Fruit fly (Drosophila melanogaster) whole organism, embryonic: ENCODE measurements around the gene CG5535.

Source experiments
- CG10366 ChIP-seq: fragments of 200-800 bp; sonication (Bioruptor generic); IDR thresholded peaks from 2 replicates; pipeline ENCODE4 v1.3.6; 2022; ENCODE audit warnings: missing biosample characterization, missing genetic modification characterization
- CG10543 ChIP-seq: fragments of 200-800 bp; sonication (Bioruptor generic); optimal IDR thresholded peaks from 3 replicates; lab custom pipeline; 2017; ENCODE audit warnings: missing biosample characterization, mild to moderate bottlenecking, missing genetic modification characterization, moderate library complexity
- CG11723 ChIP-seq: fragments of 200-800 bp; sonication (Bioruptor generic); optimal IDR thresholded peaks from 2 replicates; lab custom pipeline; 2017; ENCODE audit warnings: missing biosample characterization, mild to moderate bottlenecking, missing genetic modification characterization
- CG12236 ChIP-seq: fragments of 200-800 bp; sonication (Bioruptor generic); optimal IDR thresholded peaks from 2 replicates; lab custom pipeline; 2016; ENCODE audit warnings: missing biosample characterization, missing genetic modification characterization
- CG13287 ChIP-seq: fragments of 200-800 bp; sonication (Bioruptor generic); IDR thresholded peaks from 2 replicates; pipeline ENCODE4 v1.3.6; 2022; ENCODE audit warnings: missing biosample characterization, missing genetic modification characterization; ENCODE audit not compliant: partially characterized antibody
- CG13775 ChIP-seq: fragments of 200-800 bp; sonication (Bioruptor generic); optimal IDR thresholded peaks from 3 replicates; lab custom pipeline; 2017; ENCODE audit warnings: missing biosample characterization, mild to moderate bottlenecking, missing genetic modification characterization
- CG14014 ChIP-seq: fragments of 200-800 bp; sonication (Bioruptor generic); IDR thresholded peaks from 2 replicates; pipeline ENCODE4 v1.3.6; 2022; ENCODE audit warnings: missing biosample characterization, missing genetic modification characterization
- CG15601 ChIP-seq: fragments of 200-800 bp; sonication (Bioruptor generic); optimal IDR thresholded peaks from 3 replicates; lab custom pipeline; 2019; ENCODE audit warnings: missing biosample characterization, mild to moderate bottlenecking, missing genetic modification characterization, moderate library complexity
- CG1602 ChIP-seq: fragments of 200-800 bp; sonication (Bioruptor generic); optimal IDR thresholded peaks from 3 replicates; lab custom pipeline; 2016; ENCODE audit warnings: missing biosample characterization, missing genetic modification characterization
- CG16813 ChIP-seq: fragments of 200-800 bp; sonication (Bioruptor generic); IDR thresholded peaks from 3 replicates; pipeline ENCODE4 v1.3.6; 2022; ENCODE audit warnings: missing biosample characterization, missing genetic modification characterization; ENCODE audit not compliant: partially characterized antibody
- CG2120 ChIP-seq: fragments of 200-800 bp; sonication (Bioruptor generic); optimal IDR thresholded peaks from 3 replicates; lab custom pipeline; 2016; ENCODE audit warnings: missing biosample characterization, missing genetic modification characterization
- CG2199 ChIP-seq: fragments of 200-800 bp; sonication (Bioruptor generic); IDR thresholded peaks from 3 replicates; pipeline ENCODE4 v1.3.6; 2022; ENCODE audit warnings: missing biosample characterization, missing genetic modification characterization
- CG3838 ChIP-seq: fragments of 200-800 bp; sonication (Bioruptor generic); optimal IDR thresholded peaks from 3 replicates; lab custom pipeline; 2016; ENCODE audit warnings: missing biosample characterization, missing genetic modification characterization
- CG4404 ChIP-seq: fragments of 200-800 bp; sonication (Bioruptor generic); IDR thresholded peaks from 2 replicates; pipeline ENCODE4 v1.3.6; 2022; ENCODE audit warnings: missing biosample characterization, missing genetic modification characterization
- CG8089 ChIP-seq: fragments of 200-800 bp; sonication (Bioruptor generic); optimal IDR thresholded peaks from 3 replicates; lab custom pipeline; 2016; ENCODE audit warnings: missing biosample characterization, missing genetic modification characterization
- CG8765 ChIP-seq: fragments of 200-800 bp; sonication (Bioruptor generic); IDR thresholded peaks from 2 replicates; pipeline ENCODE4 v1.3.6; 2022; ENCODE audit warnings: missing biosample characterization, missing genetic modification characterization
- CG9215 ChIP-seq: fragments of 200-800 bp; sonication (Bioruptor generic); IDR thresholded peaks from 2 replicates; pipeline ENCODE4 v1.3.6; 2022; ENCODE audit warnings: missing biosample characterization, missing genetic modification characterization
- CG9876 ChIP-seq: fragments of 200-800 bp; sonication (Bioruptor generic); optimal IDR thresholded peaks from 2 replicates; lab custom pipeline; 2016; ENCODE audit warnings: missing biosample characterization, missing genetic modification characterization
- CTCF ChIP-seq: fragments of 200-800 bp; sonication (Bioruptor generic); optimal IDR thresholded peaks from 2 replicates; lab custom pipeline; 2017; ENCODE audit warnings: missing biosample characterization, mild to moderate bottlenecking, missing genetic modification characterization, moderate library complexity
- CrebB ChIP-seq: fragments of 200-800 bp; sonication (Bioruptor generic); optimal IDR thresholded peaks from 3 replicates; lab custom pipeline; 2018; ENCODE audit warnings: missing biosample characterization, mild to moderate bottlenecking, missing genetic modification characterization
- Dek ChIP-seq: fragments of 200-800 bp; sonication (Bioruptor generic); optimal IDR thresholded peaks from 3 replicates; lab custom pipeline; 2019; ENCODE audit warnings: missing biosample characterization, mild to moderate bottlenecking, missing genetic modification characterization, moderate library complexity
- Ets65A ChIP-seq: fragments of 200-800 bp; sonication (Bioruptor generic); peaks from one replicate; lab custom pipeline; 2016; ENCODE audit warnings: missing biosample characterization, missing genetic modification characterization
- Hand ChIP-seq: fragments of 200-800 bp; sonication (Bioruptor generic); optimal IDR thresholded peaks from 2 replicates; lab custom pipeline; 2017; ENCODE audit warnings: mild to moderate bottlenecking, missing biosample characterization, missing genetic modification reagents, missing genetic modification characterization
- Lhr ChIP-seq: fragments of 200-800 bp; sonication (Bioruptor generic); optimal IDR thresholded peaks from 3 replicates; lab custom pipeline; 2017; ENCODE audit warnings: mild to moderate bottlenecking, missing biosample characterization, missing genetic modification reagents, missing genetic modification characterization
- Med ChIP-seq: fragments of 200-800 bp; sonication (Bioruptor generic); peaks from one replicate; lab custom pipeline; 2016; ENCODE audit warnings: missing biosample characterization, missing genetic modification characterization, mild to moderate bottlenecking, inconsistent platforms, moderate library complexity
- NC2α ChIP-seq: fragments of 200-800 bp; sonication (Bioruptor generic); optimal IDR thresholded peaks from 2 replicates; lab custom pipeline; 2016; ENCODE audit warnings: missing biosample characterization, missing genetic modification characterization
- Pdp1 ChIP-seq, 2 experiments: fragments of 200-800 bp; sonication (Bioruptor generic); optimal IDR thresholded peaks; 3 replicates each; lab custom pipeline; 2016; ENCODE audit warnings: missing biosample characterization in 2 of 2, missing genetic modification characterization in 2 of 2, mild to moderate bottlenecking in 1 of 2, moderate library complexity in 1 of 2
- Rx ChIP-seq: fragments of 200-800 bp; sonication (Bioruptor generic); IDR thresholded peaks from 2 replicates; pipeline ENCODE4 v1.3.6; 2022; ENCODE audit warnings: missing biosample characterization, missing genetic modification characterization
- Sin3A ChIP-seq: fragments of >200 bp; optimal IDR thresholded peaks from 2 replicates; lab custom pipeline; 2018
- Usf ChIP-seq: fragments of 200-800 bp; sonication (Bioruptor generic); optimal IDR thresholded peaks from 2 replicates; lab custom pipeline; 2017; ENCODE audit warnings: missing genotype, missing biosample characterization, missing genetic modification characterization
- caup ChIP-seq: fragments of 200-800 bp; sonication (Bioruptor generic); optimal IDR thresholded peaks from 3 replicates; lab custom pipeline; 2017; ENCODE audit warnings: missing biosample characterization, mild to moderate bottlenecking, missing genetic modification characterization, moderate library complexity; ENCODE audit not compliant: severe bottlenecking
- danr ChIP-seq: fragments of 200-800 bp; sonication (Bioruptor generic); IDR thresholded peaks from 2 replicates; pipeline ENCODE4 v1.3.6; 2022; ENCODE audit warnings: missing biosample characterization, missing genetic modification characterization
- dmrt11E ChIP-seq: fragments of 200-800 bp; sonication (Bioruptor generic); optimal IDR thresholded peaks from 3 replicates; lab custom pipeline; 2018; ENCODE audit warnings: missing biosample characterization, mild to moderate bottlenecking, missing genetic modification characterization, moderate library complexity
- dpn ChIP-seq, 2 experiments: fragments of 200-800 bp; sonication (Bioruptor generic); optimal IDR thresholded peaks; 3 replicates each; lab custom pipeline; 2016; ENCODE audit warnings: missing biosample characterization in 2 of 2, missing genetic modification characterization in 2 of 2
- esg ChIP-seq: fragments of 200-800 bp; sonication (Bioruptor generic); conservative IDR thresholded peaks from 2 replicates; pipeline ENCODE4 v1.3.6; 2022; ENCODE audit warnings: missing biosample characterization, missing genetic modification characterization
- exex ChIP-seq: fragments of 200-800 bp; sonication (Bioruptor generic); optimal IDR thresholded peaks from 4 replicates; lab custom pipeline; 2018; ENCODE audit warnings: missing biosample characterization, mild to moderate bottlenecking, missing genetic modification characterization, moderate library complexity
- fd3F ChIP-seq: fragments of 200-800 bp; sonication (Bioruptor generic); optimal IDR thresholded peaks from 2 replicates; lab custom pipeline; 2018; ENCODE audit warnings: missing biosample characterization, mild to moderate bottlenecking, missing genetic modification characterization, moderate library complexity
- kah ChIP-seq: fragments of 200-800 bp; sonication (Bioruptor generic); optimal IDR thresholded peaks from 2 replicates; lab custom pipeline; 2018; ENCODE audit warnings: missing biosample characterization, mild to moderate bottlenecking, missing genetic modification characterization
- lbe ChIP-seq: fragments of 200-800 bp; sonication (Bioruptor generic); optimal IDR thresholded peaks from 2 replicates; lab custom pipeline; 2016; ENCODE audit warnings: missing biosample characterization, mild to moderate bottlenecking, missing genetic modification characterization
- lov ChIP-seq, 2 experiments: fragments of 200-800 bp in 1 of 2; fragments of >200 bp in 1 of 2; sonication (Bioruptor generic) in 1 of 2; IDR thresholded peaks in 1 of 2; optimal IDR thresholded peaks in 1 of 2; 2 replicates in 1 of 2; 3 replicates in 1 of 2; pipeline versions ENCODE4 v1.3.6 to Lab custom; 2017 to 2022; ENCODE audit warnings: missing biosample characterization in 1 of 2, missing genetic modification characterization in 1 of 2
- luna ChIP-seq: fragments of 200-800 bp; sonication (Bioruptor generic); optimal IDR thresholded peaks from 2 replicates; lab custom pipeline; 2016; ENCODE audit warnings: missing biosample characterization, missing genetic modification characterization
- phol ChIP-seq: fragments of 200-800 bp; sonication (Bioruptor generic); optimal IDR thresholded peaks from 3 replicates; lab custom pipeline; 2018; ENCODE audit warnings: missing biosample characterization, mild to moderate bottlenecking, missing genetic modification characterization, moderate library complexity
- pita ChIP-seq: fragments of 200-800 bp; sonication (Bioruptor generic); optimal IDR thresholded peaks from 2 replicates; lab custom pipeline; 2017; ENCODE audit warnings: missing biosample characterization, mild to moderate bottlenecking, missing genetic modification characterization
- pzg ChIP-seq: fragments of 200-800 bp; sonication (Bioruptor generic); optimal IDR thresholded peaks from 3 replicates; lab custom pipeline; 2018; ENCODE audit warnings: missing biosample characterization, mild to moderate bottlenecking, missing genetic modification characterization, moderate library complexity
- rib ChIP-seq: fragments of 200-800 bp; sonication (Bioruptor generic); IDR thresholded peaks from 2 replicates; pipeline ENCODE4 v1.3.6; 2022; ENCODE audit warnings: missing biosample characterization, missing genetic modification characterization
- row ChIP-seq: fragments of 200-800 bp; sonication (Bioruptor generic); IDR thresholded peaks from 3 replicates; pipeline ENCODE4 v1.3.6; 2022; ENCODE audit warnings: missing biosample characterization, missing genetic modification characterization
- seq ChIP-seq: fragments of 200-800 bp; sonication (Bioruptor generic); IDR thresholded peaks from 2 replicates; pipeline ENCODE4 v1.3.6; 2022; ENCODE audit warnings: missing biosample characterization, missing genetic modification characterization
- slp2 ChIP-seq: fragments of 200-800 bp; sonication (Bioruptor generic); optimal IDR thresholded peaks from 2 replicates; lab custom pipeline; 2016; ENCODE audit warnings: missing biosample characterization, missing genetic modification characterization
- stwl ChIP-seq: fragments of 200-800 bp; sonication (Bioruptor generic); optimal IDR thresholded peaks from 3 replicates; lab custom pipeline; 2018; ENCODE audit warnings: missing biosample characterization, mild to moderate bottlenecking, missing genetic modification characterization, moderate library complexity
- tap ChIP-seq: fragments of 200-800 bp; optimal IDR thresholded peaks from 3 replicates; lab custom pipeline; 2019; ENCODE audit warnings: missing biosample characterization, mild to moderate bottlenecking, missing genetic modification characterization, moderate library complexity
- trh ChIP-seq: fragments of 200-800 bp; sonication (Bioruptor generic); optimal IDR thresholded peaks from 2 replicates; lab custom pipeline; 2016; ENCODE audit warnings: missing biosample characterization, missing genetic modification characterization
- zfh1 ChIP-seq: fragments of 200-800 bp; sonication (Bioruptor generic); IDR thresholded peaks from 3 replicates; pipeline ENCODE4 v1.3.6; 2022; ENCODE audit warnings: missing biosample characterization, missing genetic modification characterization

CG5535 gene

DNA sequence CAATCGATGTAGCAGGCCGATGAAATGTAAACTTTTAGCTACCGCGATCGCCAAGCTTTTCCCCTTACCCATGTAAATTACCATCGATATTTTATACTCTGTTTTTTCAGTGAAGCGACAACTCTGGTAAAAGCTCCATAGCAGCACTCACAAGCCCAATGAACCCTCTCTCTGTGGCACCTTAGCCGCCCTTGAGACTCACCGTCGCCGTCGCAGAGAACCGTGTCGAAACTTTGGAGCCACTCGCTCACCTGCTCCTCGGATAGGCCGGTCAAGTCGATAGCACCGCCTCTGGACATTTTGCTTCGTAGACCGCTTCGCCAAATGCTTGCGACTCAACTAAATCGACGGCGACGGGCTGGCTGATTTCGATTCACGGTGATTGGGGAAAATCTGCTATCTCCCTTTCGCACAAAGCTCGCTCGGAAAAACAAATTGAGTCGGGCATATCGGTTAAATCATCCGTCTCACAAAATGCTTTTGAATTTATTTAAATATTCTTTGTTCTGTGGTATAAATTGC, 15.4 kb downstream of the CG5535 start, which contains the start of gene CG5577 (continued):
- TF ChIP-seq Med (GFP tag; lab: Kevin White, UChicago) (peak; percentile 93), esg (GFP tag; lab: Robert Waterston, UW) (no peak), slp2 (GFP tag; lab: Kevin White, UChicago) (no peak), CG14014 (GFP tag; lab: Robert Waterston, UW) (peak; percentile 32; the same call in 1 of the 2 replicates), lbe (no peak), Pdp1 (GFP tag; optimal IDR thresholded peaks at IDR 0.05; lab: Kevin White, UChicago) (no peak), CG3838 (GFP tag; lab: Kevin White, UChicago) (no peak), CG9876 (GFP tag; lab: Kevin White, UChicago) (no peak), pzg (GFP tag; lab: Kevin White, UChicago) (peak; percentile 36), CG8089 (GFP tag; lab: Kevin White, UChicago) (no peak), Rx (GFP tag; lab: Robert Waterston, UW) (no peak), CG10543 (GFP tag; lab: Kevin White, UChicago) (peak; percentile 79), pita (GFP tag; lab: Kevin White, UChicago) (no peak), CG2120 (GFP tag; lab: Kevin White, UChicago) (peak; percentile 56), CG13775 (GFP tag; lab: Kevin White, UChicago) (no peak), row (peak; percentile 74), Sin3A (lab: Kevin White, UChicago) (no peak), CG12236 (GFP tag; lab: Kevin White, UChicago) (no peak), dpn (GFP tag; optimal IDR thresholded peaks at IDR 0.05; lab: Kevin White, UChicago) (no peak), CG2199 (GFP tag; lab: Robert Waterston, UW) (no peak), tap (no peak), exex (peak; percentile 50), trh (GFP tag; lab: Kevin White, UChicago) (no peak), caup (GFP tag; lab: Kevin White, UChicago) (peak; percentile 50), seq (GFP tag; lab: Robert Waterston, UW) (no peak), CG15601 (no peak), CrebB (tag; lab: Kevin White, UChicago) (no peak), CG10366 (GFP tag; lab: Robert Waterston, UW) (no peak), CG9215 (GFP tag; lab: Robert Waterston, UW) (no peak), CG11723 (GFP tag; lab: Kevin White, UChicago) (no peak), CG4404 (GFP tag; lab: Robert Waterston, UW) (no peak), CG1602 (no peak), phol (tag; lab: Kevin White, UChicago) (no peak), lov (optimal IDR thresholded peaks at IDR 0.05; lab: Kevin White, UChicago) (no peak), lov (GFP tag; IDR thresholded peaks at IDR 0.05; lab: Robert Waterston, UW) (0 out of 3 replicates have a peak, but pooled peaks have one; percentile 9), luna (GFP tag; lab: Kevin White, UChicago) (no peak), Hand (no peak), kah (GFP tag; lab: Kevin White, UChicago) (no peak), Ets65A (GFP tag; lab: Kevin White, UChicago) (no peak), Usf (GFP tag; lab: Kevin White, UChicago) (no peak), NC2α (GFP tag; lab: Kevin White, UChicago) (no peak), dmrt11E (tag; lab: Kevin White, UChicago) (no peak), fd3F (GFP tag; lab: Kevin White, UChicago) (no peak), zfh1 (GFP tag; lab: Robert Waterston, UW) (no peak), danr (GFP tag; lab: Robert Waterston, UW) (no peak), Lhr (GFP tag; lab: Kevin White, UChicago) (no peak), CG13287 (peak; percentile 90), stwl (tag; lab: Kevin White, UChicago) (peak; percentile 8), rib (GFP tag; lab: Robert Waterston, UW) (peak; percentile 59; the same call in 1 of the 2 replicates), CG8765 (GFP tag; lab: Robert Waterston, UW) (no peak), CTCF (GFP tag; lab: Kevin White, UChicago) (no peak), Dek (no peak), CG16813 (GFP tag; lab: Robert Waterston, UW) (no peak)
